Fruit fly (Drosophila melanogaster) whole organism, adult: Measurements from ENCODE around the gene Prdm13.

Experiments used
- CG11617 ChIP-seq: fragments of 200-800 bp; sonication (Bioruptor generic); optimal IDR thresholded peaks from 2 replicates; lab custom pipeline; 2017; ENCODE audit warnings: mild to moderate bottlenecking, missing biosample characterization, missing genetic modification reagents, missing genetic modification characterization
- CG12768 ChIP-seq: fragments of 200-800 bp; sonication (Bioruptor generic); optimal IDR thresholded peaks from 2 replicates; lab custom pipeline; 2017; ENCODE audit warnings: missing biosample characterization, missing genetic modification characterization, mild to moderate bottlenecking, moderate library complexity, missing genetic modification reagents
- CG14711 ChIP-seq: fragments of 200-800 bp; sonication (Bioruptor generic); optimal IDR thresholded peaks from 2 replicates; lab custom pipeline; 2018; ENCODE audit warnings: missing biosample characterization, mild to moderate bottlenecking, missing genetic modification characterization, moderate library complexity
- CG1620 ChIP-seq: fragments of 200-800 bp; sonication (Bioruptor generic); optimal IDR thresholded peaks from 2 replicates; lab custom pipeline; 2016; ENCODE audit warnings: missing biosample characterization, missing genetic modification characterization
- CG33017 ChIP-seq: fragments of 200-800 bp; sonication (Bioruptor generic); optimal IDR thresholded peaks from 2 replicates; lab custom pipeline; 2018; ENCODE audit warnings: missing biosample characterization, mild to moderate bottlenecking, missing genetic modification characterization, moderate library complexity
- CG5204 ChIP-seq: fragments of 200-800 bp; sonication (Bioruptor generic); optimal IDR thresholded peaks from 2 replicates; lab custom pipeline; 2016; ENCODE audit warnings: missing biosample characterization, missing genetic modification characterization
- CG7045 ChIP-seq: fragments of 200-800 bp; sonication (Bioruptor generic); optimal IDR thresholded peaks from 2 replicates; lab custom pipeline; 2017; ENCODE audit warnings: missing biosample characterization, mild to moderate bottlenecking, missing genetic modification characterization
- CG7101 ChIP-seq: fragments of 200-800 bp; sonication (Bioruptor generic); optimal IDR thresholded peaks from 2 replicates; lab custom pipeline; 2018; ENCODE audit warnings: missing biosample characterization, mild to moderate bottlenecking, missing genetic modification characterization, moderate library complexity
- Crg-1 ChIP-seq: fragments of 200-800 bp; sonication (Bioruptor generic); optimal IDR thresholded peaks from 2 replicates; lab custom pipeline; 2016; ENCODE audit warnings: missing biosample characterization, missing genetic modification characterization
- Hr96 ChIP-seq: fragments of 200-800 bp; sonication (Bioruptor generic); optimal IDR thresholded peaks from 2 replicates; lab custom pipeline; 2016; ENCODE audit warnings: missing biosample characterization, missing genetic modification characterization
- Mnt ChIP-seq: fragments of 200-800 bp; sonication (Bioruptor generic); optimal IDR thresholded peaks from 2 replicates; lab custom pipeline; 2016; ENCODE audit warnings: missing biosample characterization, mild to moderate bottlenecking, missing genetic modification characterization
- bab1 ChIP-seq: fragments of 200-800 bp; sonication (Bioruptor generic); optimal IDR thresholded peaks from 3 replicates; lab custom pipeline; 2019; ENCODE audit warnings: missing biosample characterization, mild to moderate bottlenecking, missing genetic modification characterization, moderate library complexity
- cic ChIP-seq: fragments of 200-800 bp; sonication (Bioruptor generic); optimal IDR thresholded peaks from 2 replicates; lab custom pipeline; 2017; ENCODE audit warnings: missing biosample characterization, mild to moderate bottlenecking, missing genetic modification characterization, moderate library complexity
- cnc ChIP-seq, 2 experiments: fragments of >200 bp; optimal IDR thresholded peaks; 2 replicates each; lab custom pipeline; 2017
- kay ChIP-seq: fragments of 200-800 bp; sonication (Bioruptor generic); peaks from one replicate; lab custom pipeline; 2016; ENCODE audit warnings: missing biosample characterization, missing genetic modification characterization, borderline replicate concordance
- ovo ChIP-seq: fragments of 200-800 bp; sonication (Bioruptor generic); optimal IDR thresholded peaks from 2 replicates; lab custom pipeline; 2016; ENCODE audit warnings: missing biosample characterization, missing genetic modification characterization
- pad ChIP-seq: fragments of 200-800 bp; sonication (Bioruptor generic); optimal IDR thresholded peaks from 3 replicates; lab custom pipeline; 2017; ENCODE audit warnings: missing biosample characterization, missing genetic modification characterization, mild to moderate bottlenecking, moderate library complexity, missing genetic modification reagents
- tj ChIP-seq: fragments of 200-800 bp; sonication (Bioruptor generic); optimal IDR thresholded peaks from 3 replicates; lab custom pipeline; 2017; ENCODE audit warnings: missing biosample characterization, mild to moderate bottlenecking, missing genetic modification characterization, moderate library complexity
- toe ChIP-seq: fragments of 200-800 bp; sonication (Bioruptor generic); optimal IDR thresholded peaks from 2 replicates; lab custom pipeline; 2016; ENCODE audit warnings: missing biosample characterization, missing genetic modification characterization

The Prdm13 gene

dm6 chr3L:6138586-6138985, 24.3 kb upstream of the Prdm13 start:
- TF ChIP-seq bab1 (no peak), CG7101 (tag; lab: Kevin White, UChicago) (no peak), CG12768 (GFP tag; lab: Kevin White, UChicago) (no peak), CG5204 (GFP tag; lab: Kevin White, UChicago) (no peak), cnc (optimal IDR thresholded peaks at IDR 0.05; lab: Kevin White, UChicago) (no peak), kay (no peak), ovo (GFP tag; lab: Kevin White, UChicago) (no peak), Hr96 (GFP tag; lab: Kevin White, UChicago) (no peak), CG1620 (GFP tag; lab: Kevin White, UChicago) (no peak), cic (GFP tag; lab: Kevin White, UChicago) (no peak)

DNA sequence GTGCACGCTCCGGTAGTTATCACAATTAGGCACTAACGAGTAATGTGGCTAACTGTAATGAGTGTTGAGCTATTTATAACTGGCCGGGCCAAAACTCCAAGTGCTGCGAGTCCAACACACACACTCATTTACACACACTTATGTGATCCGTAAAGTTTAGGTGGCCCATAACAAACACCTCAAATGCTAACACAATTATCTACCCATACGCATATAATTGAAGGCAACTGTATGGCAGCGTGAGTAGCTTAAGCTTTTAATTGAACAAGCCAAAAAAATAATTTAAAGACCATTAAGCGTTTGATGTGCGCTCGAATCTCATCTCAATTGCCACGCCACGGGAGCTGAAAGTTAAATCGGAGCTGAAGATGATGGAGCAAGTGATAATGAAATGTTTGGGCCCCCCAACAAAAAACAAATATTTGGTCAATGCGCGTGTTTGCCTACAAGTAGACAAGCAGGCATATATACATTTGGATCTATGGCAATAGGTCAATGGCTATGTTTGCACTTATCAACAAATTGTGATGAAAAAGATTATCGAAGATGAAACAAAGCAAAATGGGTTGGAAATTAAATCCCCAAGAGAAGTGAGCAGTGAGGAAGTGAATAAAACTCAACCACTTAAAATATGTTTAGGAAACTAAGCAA, 22.9 kb upstream of the Prdm13 start, which contains the start of gene Cpr65Av:
Gene Cpr65Av, minus strand, starts transcription at position 51 of the 651 bp plus-strand sequence.
- TF ChIP-seq cnc (optimal IDR thresholded peaks at IDR 0.05; lab: Kevin White, UChicago) (no peak), CG5204 (GFP tag; lab: Kevin White, UChicago) (no peak), CG7045 (GFP tag; lab: Kevin White, UChicago) (no peak), Hr96 (GFP tag; lab: Kevin White, UChicago) (no peak)

DNA sequence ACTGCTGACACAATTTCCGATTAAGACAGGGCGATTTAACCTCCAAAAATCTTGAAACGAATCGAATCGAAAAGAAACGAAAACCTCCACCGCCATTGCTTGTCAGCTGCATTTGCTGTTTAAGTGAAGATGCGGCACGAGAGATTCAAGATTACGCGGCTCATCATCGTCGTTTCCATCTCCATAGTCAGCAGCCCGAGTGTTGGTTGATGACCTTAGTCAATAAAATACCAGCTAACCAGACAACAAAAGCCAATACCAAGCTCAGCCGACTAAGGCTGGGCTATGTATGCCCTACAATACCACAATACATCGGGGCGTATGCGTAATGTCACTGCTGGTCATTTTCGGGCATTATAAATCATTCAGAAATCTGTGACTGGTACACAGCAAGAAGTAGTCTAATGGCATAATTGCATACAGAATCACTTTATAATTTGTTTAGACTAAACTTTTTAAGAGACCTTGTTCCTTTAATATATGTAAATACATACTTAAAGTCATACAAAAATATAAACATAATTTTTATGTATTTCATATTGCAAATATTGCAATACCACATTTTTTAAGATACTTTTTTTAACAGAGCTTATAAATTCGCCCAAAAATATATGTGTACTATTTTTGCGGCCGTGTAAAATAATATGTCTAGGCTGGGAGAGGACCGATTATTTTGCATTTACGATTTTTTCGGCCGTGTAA, 22.0 kb upstream of the Prdm13 start:
- TF ChIP-seq CG33017 (tag; lab: Kevin White, UChicago) (no peak), ovo (GFP tag; lab: Kevin White, UChicago) (no peak)

DNA sequence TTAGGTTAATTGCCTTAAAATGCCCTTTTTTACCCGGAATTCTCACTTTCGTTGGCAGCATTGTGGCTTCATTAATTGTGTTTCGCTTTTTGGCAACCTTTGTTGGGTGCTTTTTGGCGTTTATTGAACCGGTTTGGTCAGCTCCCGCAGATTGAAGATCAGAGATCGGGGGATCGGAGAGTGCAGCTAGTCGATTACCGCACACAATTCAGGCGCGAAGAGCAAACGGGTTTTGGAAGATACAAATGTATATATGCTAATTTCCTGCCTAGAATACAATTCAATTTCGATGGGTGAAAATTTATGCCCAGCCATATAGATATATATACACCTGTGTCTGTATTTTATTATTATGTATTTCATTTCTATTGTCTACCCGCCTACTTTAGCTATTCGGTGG, 21.4 kb upstream of the Prdm13 start:
- no peak for TF ChIP-seq Crg-1 (GFP tag; lab: Kevin White, UChicago)
- TF ChIP-seq kay = no peak
- no peak for TF ChIP-seq tj (GFP tag; lab: Kevin White, UChicago)
- TF ChIP-seq Hr96 (GFP tag; lab: Kevin White, UChicago) = no peak
- no peak for TF ChIP-seq CG5204 (GFP tag; lab: Kevin White, UChicago)
- no peak for TF ChIP-seq ovo (GFP tag; lab: Kevin White, UChicago)
- TF ChIP-seq cnc (optimal IDR thresholded peaks at IDR 0.05; lab: Kevin White, UChicago) = no peak
- no peak for TF ChIP-seq CG12768 (GFP tag; lab: Kevin White, UChicago)
- no peak for TF ChIP-seq CG1620 (GFP tag; lab: Kevin White, UChicago)
- no peak for TF ChIP-seq CG33017 (tag; lab: Kevin White, UChicago)
- no peak for TF ChIP-seq CG7101 (tag; lab: Kevin White, UChicago)
- TF ChIP-seq cic (GFP tag; lab: Kevin White, UChicago) = no peak
- no peak for TF ChIP-seq bab1
- no peak for TF ChIP-seq CG11617

DNA sequence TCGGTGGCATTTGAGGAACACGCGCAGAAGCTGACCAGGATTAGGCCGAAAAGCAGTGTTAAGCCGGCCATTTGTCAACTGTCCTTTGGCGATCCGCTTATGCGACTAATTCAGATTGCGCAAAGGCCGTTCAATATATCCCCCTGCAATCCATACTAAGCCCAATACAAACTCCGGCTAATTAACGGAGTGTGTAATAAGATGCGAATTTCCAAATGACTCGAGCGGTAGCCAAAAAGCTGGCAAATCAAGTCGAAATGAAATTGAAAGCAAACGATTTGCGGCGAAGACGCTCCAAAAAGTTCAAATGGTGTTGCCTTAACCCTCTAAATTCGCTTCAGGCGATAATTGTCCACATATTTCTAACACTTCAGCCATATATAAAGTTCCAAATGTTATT, 20.6 kb upstream of the Prdm13 start, which contains the start of gene Cpr65Aw:
Gene Cpr65Aw, minus strand, starts transcription at position 101 of the 400 bp plus-strand sequence.
- TF ChIP-seq Mnt (no peak), Crg-1 (GFP tag; lab: Kevin White, UChicago) (no peak), Hr96 (GFP tag; lab: Kevin White, UChicago) (no peak), pad (no peak), CG7101 (tag; lab: Kevin White, UChicago) (no peak), CG5204 (GFP tag; lab: Kevin White, UChicago) (no peak), tj (GFP tag; lab: Kevin White, UChicago) (no peak), bab1 (no peak), CG7045 (GFP tag; lab: Kevin White, UChicago) (no peak), kay (no peak), toe (no peak), ovo (GFP tag; lab: Kevin White, UChicago) (no peak)

DNA sequence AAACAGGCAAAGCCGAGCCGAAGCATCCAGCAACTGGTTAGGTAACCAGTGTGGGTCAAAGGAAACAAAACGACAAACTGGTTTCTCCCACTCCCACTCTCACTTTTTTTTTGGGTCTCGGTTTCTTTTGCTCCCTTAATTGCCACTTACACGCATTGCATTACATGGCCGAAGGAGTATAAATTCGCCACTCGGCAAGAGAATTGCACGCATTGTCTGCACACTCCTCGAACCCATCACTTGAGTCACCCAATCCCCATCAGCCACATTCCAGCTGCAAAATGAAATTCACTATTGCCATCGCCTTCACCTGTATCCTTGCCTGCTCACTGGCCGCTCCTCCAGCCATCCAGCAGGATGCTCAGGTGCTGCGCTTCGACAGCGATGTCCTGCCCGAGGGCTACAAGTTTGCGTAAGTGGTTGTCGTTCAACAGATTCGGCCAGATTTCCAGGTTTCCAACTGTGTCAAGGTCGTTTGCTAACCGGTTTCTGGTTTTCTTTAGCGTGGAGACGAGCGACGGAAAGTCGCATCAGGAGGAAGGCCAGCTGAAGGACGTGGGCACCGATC, 19.7 kb upstream of the Prdm13 start, which contains the start of gene Lcp65Ad:
Gene Lcp65Ad, plus strand, starts transcription at position 208 of the 568 bp plus-strand sequence.
- TF ChIP-seq tj (GFP tag; lab: Kevin White, UChicago) = no peak
- no peak for TF ChIP-seq Hr96 (GFP tag; lab: Kevin White, UChicago)
- no peak for TF ChIP-seq CG5204 (GFP tag; lab: Kevin White, UChicago)
- TF ChIP-seq toe = no peak
- TF ChIP-seq cic (GFP tag; lab: Kevin White, UChicago) = no peak
- no peak for TF ChIP-seq Mnt
- no peak for TF ChIP-seq ovo (GFP tag; lab: Kevin White, UChicago)
- TF ChIP-seq CG12768 (GFP tag; lab: Kevin White, UChicago) = no peak
- no peak for TF ChIP-seq kay
- no peak for TF ChIP-seq CG7045 (GFP tag; lab: Kevin White, UChicago)
- TF ChIP-seq CG7101 (tag; lab: Kevin White, UChicago) = no peak

DNA sequence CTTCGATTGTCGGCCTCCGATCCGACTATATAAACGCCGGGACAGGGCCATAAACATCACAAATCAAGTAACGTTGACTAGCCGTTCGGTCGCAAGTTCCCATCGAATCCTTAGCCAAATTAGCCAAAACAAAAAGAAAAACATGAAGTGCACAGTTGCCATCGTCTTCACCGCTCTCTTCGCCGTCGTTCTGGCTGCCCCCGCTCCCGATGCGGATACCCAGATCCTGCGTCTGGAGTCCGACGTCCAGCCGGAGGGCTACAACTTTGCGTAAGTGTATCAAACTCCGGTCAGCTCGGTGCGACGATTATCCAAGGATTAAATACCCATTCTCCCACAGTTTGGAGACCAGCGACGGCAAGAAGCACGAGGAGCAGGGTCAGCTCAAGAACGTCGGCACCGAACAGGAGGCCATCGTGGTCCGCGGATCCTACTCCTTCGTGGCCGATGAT, 18.1 kb upstream of the Prdm13 start, which contains the start of gene Lcp65Ac:
Gene Lcp65Ac, plus strand, starts transcription at position 51 of the 452 bp plus-strand sequence.
- no peak for TF ChIP-seq Hr96 (GFP tag; lab: Kevin White, UChicago)
- no peak for TF ChIP-seq CG14711 (tag; lab: Kevin White, UChicago)
- no peak for TF ChIP-seq pad
- no peak for TF ChIP-seq CG33017 (tag; lab: Kevin White, UChicago)
- no peak for TF ChIP-seq ovo (GFP tag; lab: Kevin White, UChicago)
- TF ChIP-seq Mnt = no peak
- no peak for TF ChIP-seq CG12768 (GFP tag; lab: Kevin White, UChicago)
- TF ChIP-seq toe = no peak
- no peak for TF ChIP-seq CG5204 (GFP tag; lab: Kevin White, UChicago)
- TF ChIP-seq CG7101 (tag; lab: Kevin White, UChicago) = no peak
